Fruit fly (Drosophila melanogaster) whole organism, embryonic: ENCODE results near the gene kirre.
A peak's percentile ranks its signal among the peaks of the same experiment; 100 is the strongest.

Experiments
- Adf1 ChIP-seq: fragments of 200-800 bp; sonication (Bioruptor generic); IDR thresholded peaks from 2 replicates; pipeline ENCODE4 v1.3.6; 2022; ENCODE audit warnings: missing biosample characterization, missing genetic modification characterization
- CG11247 ChIP-seq: fragments of 200-800 bp; sonication (Bioruptor generic); IDR thresholded peaks from 2 replicates; pipeline ENCODE4 v1.3.6; 2022; ENCODE audit warnings: missing biosample characterization, missing genetic modification characterization
- CG12104 ChIP-seq: fragments of 200-800 bp; sonication (Bioruptor generic); optimal IDR thresholded peaks from 3 replicates; lab custom pipeline; 2016; ENCODE audit warnings: missing biosample characterization, missing genetic modification characterization
- CG12299 ChIP-seq: fragments of 200-800 bp; sonication (Bioruptor generic); optimal IDR thresholded peaks from 2 replicates; lab custom pipeline; 2018; ENCODE audit warnings: missing biosample characterization, mild to moderate bottlenecking, missing genetic modification characterization
- CG14050 ChIP-seq: fragments of 200-800 bp; sonication (Bioruptor generic); IDR thresholded peaks from 3 replicates; pipeline ENCODE4 v1.3.6; 2022; ENCODE audit warnings: missing biosample characterization, missing genetic modification characterization
- CG14667 ChIP-seq: fragments of 200-800 bp; sonication (Bioruptor generic); IDR thresholded peaks from 2 replicates; pipeline ENCODE4 v1.3.6; 2022; ENCODE audit warnings: missing biosample characterization, missing genetic modification characterization
- CG14965 ChIP-seq: fragments of 200-800 bp; sonication (Bioruptor generic); optimal IDR thresholded peaks from 2 replicates; lab custom pipeline; 2016; ENCODE audit warnings: missing biosample characterization, missing genetic modification characterization, borderline replicate concordance
- CG17385 ChIP-seq: fragments of 200-800 bp; sonication (Bioruptor generic); optimal IDR thresholded peaks from 3 replicates; lab custom pipeline; 2018; ENCODE audit warnings: missing biosample characterization, mild to moderate bottlenecking, missing genetic modification characterization
- CG17568 ChIP-seq: fragments of 200-800 bp; sonication (Bioruptor generic); optimal IDR thresholded peaks from 2 replicates; lab custom pipeline; 2018; ENCODE audit warnings: missing biosample characterization, mild to moderate bottlenecking, missing genetic modification characterization, moderate library complexity
- CG18476 ChIP-seq: fragments of 200-800 bp; sonication (Bioruptor generic); optimal IDR thresholded peaks from 2 replicates; lab custom pipeline; 2016; ENCODE audit warnings: missing biosample characterization, mild to moderate bottlenecking, missing genetic modification characterization
- CG33557 ChIP-seq: fragments of 200-800 bp; sonication (Bioruptor generic); optimal IDR thresholded peaks from 2 replicates; lab custom pipeline; 2019; ENCODE audit warnings: missing biosample characterization, mild to moderate bottlenecking, missing genetic modification characterization, moderate library complexity
- CG34376 ChIP-seq: fragments of 200-800 bp; sonication (Bioruptor generic); optimal IDR thresholded peaks from 2 replicates; lab custom pipeline; 2018; ENCODE audit warnings: missing biosample characterization, mild to moderate bottlenecking, missing genetic modification characterization
- CG3847 ChIP-seq: fragments of 200-800 bp; sonication (Bioruptor generic); IDR thresholded peaks from 2 replicates; pipeline ENCODE4 v1.3.6; 2022; ENCODE audit warnings: missing biosample characterization, missing genetic modification characterization
- CG4820 ChIP-seq: fragments of 200-800 bp; sonication (Bioruptor generic); optimal IDR thresholded peaks from 3 replicates; lab custom pipeline; 2016; ENCODE audit warnings: missing biosample characterization, missing genetic modification characterization
- CG6689 ChIP-seq: fragments of 200-800 bp; sonication (Bioruptor generic); IDR thresholded peaks from 2 replicates; pipeline ENCODE4 v1.3.6; 2022; ENCODE audit warnings: missing biosample characterization, missing genetic modification characterization
- CG6765 ChIP-seq: fragments of 200-800 bp; sonication (Bioruptor generic); optimal IDR thresholded peaks from 3 replicates; lab custom pipeline; 2017; ENCODE audit warnings: missing biosample characterization, mild to moderate bottlenecking, missing genetic modification characterization
- CG7928 ChIP-seq: fragments of 200-800 bp; sonication (Bioruptor generic); optimal IDR thresholded peaks from 2 replicates; lab custom pipeline; 2017; ENCODE audit warnings: missing biosample characterization, mild to moderate bottlenecking, missing genetic modification characterization
- CG7987 ChIP-seq: fragments of 200-800 bp; sonication (Bioruptor generic); optimal IDR thresholded peaks from 2 replicates; lab custom pipeline; 2018; ENCODE audit warnings: missing biosample characterization, mild to moderate bottlenecking, missing genetic modification characterization, moderate library complexity
- CG8478 ChIP-seq: fragments of >200 bp; optimal IDR thresholded peaks from 2 replicates; lab custom pipeline; 2018
- CG9215 ChIP-seq: fragments of 200-800 bp; sonication (Bioruptor generic); IDR thresholded peaks from 2 replicates; pipeline ENCODE4 v1.3.6; 2022; ENCODE audit warnings: missing biosample characterization, missing genetic modification characterization
- CG9437 ChIP-seq: fragments of 200-800 bp; sonication (Bioruptor generic); optimal IDR thresholded peaks from 2 replicates; lab custom pipeline; 2018; ENCODE audit warnings: missing biosample characterization, mild to moderate bottlenecking, missing genetic modification characterization
- Dbx ChIP-seq: fragments of 200-800 bp; sonication (Bioruptor generic); IDR thresholded peaks from 3 replicates; pipeline ENCODE4 v1.3.6; 2022; ENCODE audit warnings: missing biosample characterization, missing genetic modification characterization
- Dek ChIP-seq: fragments of 200-800 bp; sonication (Bioruptor generic); optimal IDR thresholded peaks from 3 replicates; lab custom pipeline; 2019; ENCODE audit warnings: missing biosample characterization, mild to moderate bottlenecking, missing genetic modification characterization, moderate library complexity
- Drgx ChIP-seq: fragments of 200-800 bp; sonication (Bioruptor generic); IDR thresholded peaks from 2 replicates; pipeline ENCODE4 v1.3.6; 2022; ENCODE audit warnings: missing biosample characterization, missing genetic modification characterization
- HHEX ChIP-seq: fragments of 200-800 bp; sonication (Bioruptor generic); optimal IDR thresholded peaks from 3 replicates; lab custom pipeline; 2017; ENCODE audit warnings: missing biosample characterization, mild to moderate bottlenecking, missing genetic modification characterization, missing genetic modification reagents
- HLH3B ChIP-seq: fragments of 200-800 bp; sonication (Bioruptor generic); IDR thresholded peaks from 2 replicates; pipeline ENCODE4 v1.3.6; 2022; ENCODE audit warnings: missing biosample characterization, missing genetic modification characterization
- Hr3 ChIP-seq: fragments of 200-800 bp; sonication (Bioruptor generic); optimal IDR thresholded peaks from 3 replicates; lab custom pipeline; 2016; ENCODE audit warnings: missing biosample characterization, missing genetic modification characterization
- Hr78 ChIP-seq, 2 experiments: fragments of 200-800 bp in 1 of 2; fragments of >200 bp in 1 of 2; sonication (Bioruptor generic) in 1 of 2; optimal IDR thresholded peaks; 2 replicates each; lab custom pipeline; 2017 to 2019; ENCODE audit warnings: missing biosample characterization in 2 of 2, missing genetic modification characterization in 2 of 2, mild to moderate bottlenecking in 1 of 2, moderate library complexity in 1 of 2
- Lpt ChIP-seq: fragments of >200 bp; optimal IDR thresholded peaks from 2 replicates; lab custom pipeline; 2018; ENCODE audit warnings: missing biosample characterization, missing genetic modification characterization
- Mrtf ChIP-seq: fragments of 200-800 bp; sonication (Bioruptor generic); IDR thresholded peaks from 3 replicates; pipeline ENCODE4 v1.3.6; 2022; ENCODE audit warnings: missing biosample characterization, missing genetic modification characterization
- Nf-YC ChIP-seq: fragments of 200-800 bp; optimal IDR thresholded peaks from 3 replicates; lab custom pipeline; 2019; ENCODE audit warnings: missing biosample characterization, mild to moderate bottlenecking, missing genetic modification characterization, moderate library complexity
- Oli ChIP-seq: fragments of 200-800 bp; sonication (Bioruptor generic); optimal IDR thresholded peaks from 2 replicates; lab custom pipeline; 2018; ENCODE audit warnings: missing biosample characterization, mild to moderate bottlenecking, missing genetic modification characterization, moderate library complexity
- Rx ChIP-seq: fragments of 200-800 bp; sonication (Bioruptor generic); IDR thresholded peaks from 2 replicates; pipeline ENCODE4 v1.3.6; 2022; ENCODE audit warnings: missing biosample characterization, missing genetic modification characterization
- Scr ChIP-seq: fragments of 200-800 bp; sonication (Bioruptor generic); IDR thresholded peaks from 2 replicates; pipeline ENCODE4 v1.3.6; 2022; ENCODE audit warnings: missing biosample characterization, missing genetic modification characterization; ENCODE audit not compliant: partially characterized antibody
- Side ChIP-seq: fragments of 200-800 bp; sonication (Bioruptor generic); optimal IDR thresholded peaks from 2 replicates; lab custom pipeline; 2016; ENCODE audit warnings: missing biosample characterization, missing genetic modification characterization
- Usf ChIP-seq: fragments of 200-800 bp; sonication (Bioruptor generic); optimal IDR thresholded peaks from 2 replicates; lab custom pipeline; 2017; ENCODE audit warnings: missing genotype, missing biosample characterization, missing genetic modification characterization
- al ChIP-seq: fragments of 200-800 bp; sonication (Bioruptor generic); IDR thresholded peaks from 2 replicates; pipeline ENCODE4 v1.3.6; 2022; ENCODE audit warnings: missing biosample characterization, missing genetic modification characterization
- bab2 ChIP-seq: fragments of 200-800 bp; sonication (Bioruptor generic); optimal IDR thresholded peaks from 2 replicates; lab custom pipeline; 2016; ENCODE audit warnings: missing biosample characterization, missing genetic modification characterization
- bowl ChIP-seq: fragments of 200-800 bp; sonication (Bioruptor generic); IDR thresholded peaks from 2 replicates; pipeline ENCODE4 v1.3.6; 2022; ENCODE audit warnings: missing biosample characterization, missing genetic modification characterization
- bsh ChIP-seq, 2 experiments: fragments of 200-800 bp; sonication (Bioruptor generic); optimal IDR thresholded peaks; 2 replicates each; lab custom pipeline; 2017 to 2018; ENCODE audit warnings: mild to moderate bottlenecking in 2 of 2, missing biosample characterization in 2 of 2, missing genetic modification characterization in 2 of 2, moderate library complexity in 1 of 2
- caup ChIP-seq: fragments of 200-800 bp; sonication (Bioruptor generic); optimal IDR thresholded peaks from 3 replicates; lab custom pipeline; 2017; ENCODE audit warnings: missing biosample characterization, mild to moderate bottlenecking, missing genetic modification characterization, moderate library complexity; ENCODE audit not compliant: severe bottlenecking
- crp ChIP-seq, 2 experiments: fragments of 200-800 bp; sonication (Bioruptor generic); optimal IDR thresholded peaks; 2 replicates in 1 of 2; 3 replicates in 1 of 2; lab custom pipeline; 2017; ENCODE audit warnings: missing biosample characterization in 2 of 2, missing genetic modification characterization in 2 of 2, mild to moderate bottlenecking in 1 of 2, moderate library complexity in 1 of 2
- dm ChIP-seq: fragments of 200-800 bp; sonication (Bioruptor generic); optimal IDR thresholded peaks from 3 replicates; lab custom pipeline; 2016; ENCODE audit warnings: missing biosample characterization, missing genetic modification characterization
- dmrt11E ChIP-seq: fragments of 200-800 bp; sonication (Bioruptor generic); optimal IDR thresholded peaks from 3 replicates; lab custom pipeline; 2018; ENCODE audit warnings: missing biosample characterization, mild to moderate bottlenecking, missing genetic modification characterization, moderate library complexity
- ken ChIP-seq: fragments of 200-800 bp; sonication (Bioruptor generic); IDR thresholded peaks from 3 replicates; pipeline ENCODE4 v1.3.6; 2022; ENCODE audit warnings: missing biosample characterization, missing genetic modification characterization
- nmo ChIP-seq: fragments of 200-800 bp; sonication (Bioruptor generic); optimal IDR thresholded peaks from 2 replicates; lab custom pipeline; 2018; ENCODE audit warnings: missing biosample characterization, mild to moderate bottlenecking, missing genetic modification characterization, moderate library complexity
- ranshi ChIP-seq: fragments of 200-800 bp; sonication (Bioruptor generic); IDR thresholded peaks from 2 replicates; pipeline ENCODE4 v1.3.6; 2022; ENCODE audit warnings: missing biosample characterization, missing genetic modification characterization
- trem ChIP-seq: fragments of 200-800 bp; optimal IDR thresholded peaks from 3 replicates; lab custom pipeline; 2019; ENCODE audit warnings: missing biosample characterization, mild to moderate bottlenecking, missing genetic modification characterization, moderate library complexity
- trh ChIP-seq: fragments of 200-800 bp; sonication (Bioruptor generic); optimal IDR thresholded peaks from 2 replicates; lab custom pipeline; 2016; ENCODE audit warnings: missing biosample characterization, missing genetic modification characterization
- twi ChIP-seq: fragments of 200-800 bp; optimal IDR thresholded peaks from 2 replicates; lab custom pipeline; 2019; ENCODE audit warnings: missing biosample characterization, mild to moderate bottlenecking, missing genetic modification characterization, moderate library complexity

kirre gene

DNA sequence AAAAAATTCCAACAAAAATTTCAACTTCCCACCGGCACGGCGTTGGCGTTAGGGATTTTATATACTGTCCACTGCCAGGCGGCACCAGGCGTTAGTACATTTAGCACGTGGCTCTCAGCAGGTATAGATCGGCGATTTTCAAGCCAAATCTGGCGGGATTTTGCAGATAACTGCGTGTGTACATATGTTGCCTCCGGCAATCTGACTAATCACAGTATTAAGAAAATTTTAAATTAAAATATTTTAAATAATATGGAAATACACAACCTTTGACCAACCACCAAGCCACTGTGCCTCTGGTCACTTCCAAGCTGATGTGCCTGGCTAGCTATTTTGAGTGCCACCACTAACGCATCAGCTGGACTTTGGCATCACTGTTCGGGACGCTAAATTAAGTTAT lies 8.1 kb upstream of the kirre start, which contains the start of the genes ttm50 and CG2712 (continued):
- peak; percentile 53; the same call in 1 of the 3 replicates for TF ChIP-seq Mrtf (GFP tag; lab: Robert Waterston, UW)
- TF ChIP-seq CG9437: peak; percentile 19
- TF ChIP-seq CG14050 (GFP tag; lab: Robert Waterston, UW): peak; percentile 22; the same call in 2 of the 3 replicates
- no peak for TF ChIP-seq CG7987 (GFP tag; lab: Kevin White, UChicago)
- TF ChIP-seq Lpt (GFP tag; lab: Kevin White, UChicago): no peak
- no peak for TF ChIP-seq Hr78 (GFP tag; optimal IDR thresholded peaks at IDR 0.05; lab: Kevin White, UChicago)
- peak; percentile 67 for TF ChIP-seq CG6689 (GFP tag; lab: Robert Waterston, UW)
- peak; percentile 46 for TF ChIP-seq CG14667 (GFP tag; lab: Robert Waterston, UW)
- TF ChIP-seq caup (GFP tag; lab: Kevin White, UChicago): peak; percentile 51
- TF ChIP-seq CG11247 (GFP tag; lab: Robert Waterston, UW): peak; percentile 23; the same call in 1 of the 2 replicates
- peak; percentile 28 for TF ChIP-seq CG34376
- TF ChIP-seq Usf (GFP tag; lab: Kevin White, UChicago): peak; percentile 47
- TF ChIP-seq CG12299: peak; percentile 7
- 0 out of 3 replicates have a peak, but pooled peaks have one; percentile 54 for TF ChIP-seq ken
- TF ChIP-seq bowl (GFP tag; lab: Robert Waterston, UW): no peak
- peak; percentile 65 for TF ChIP-seq Nf-YC
- peak; percentile 54 for TF ChIP-seq Hr3
- TF ChIP-seq Drgx (GFP tag; lab: Robert Waterston, UW): no peak
- no peak for TF ChIP-seq CG17385 (GFP tag; lab: Kevin White, UChicago)
- TF ChIP-seq CG6765 (GFP tag; lab: Kevin White, UChicago): no peak
- 0 out of 2 replicates have a peak, but pooled peaks have one; percentile 25 for TF ChIP-seq Adf1 (GFP tag; lab: Robert Waterston, UW)
- TF ChIP-seq twi (tag; lab: Kevin White, UChicago): peak; percentile 66
- no peak for TF ChIP-seq Side
- TF ChIP-seq CG33557 (GFP tag; lab: Kevin White, UChicago): peak; percentile 48
- peak; percentile 5 for TF ChIP-seq CG4820
- TF ChIP-seq Rx (GFP tag; lab: Robert Waterston, UW): 0 out of 2 replicates have a peak, but pooled peaks have one; percentile 20
- TF ChIP-seq trem: peak; percentile 67
- 0 out of 3 replicates have a peak, but pooled peaks have one; percentile 47 for TF ChIP-seq Dbx
- TF ChIP-seq HHEX (GFP tag; lab: Kevin White, UChicago): peak; percentile 22
- peak; percentile 58 for TF ChIP-seq dmrt11E (tag; lab: Kevin White, UChicago)
- peak; percentile 42; the same call in 1 of the 2 replicates for TF ChIP-seq Scr (GFP tag; lab: Robert Waterston, UW)
- TF ChIP-seq CG17568: no peak
- TF ChIP-seq CG9215: peak; percentile 64
- peak; percentile 60 for TF ChIP-seq al
- peak; percentile 63 for TF ChIP-seq Dek (tag; lab: Kevin White, UChicago)
- peak; percentile 84 for TF ChIP-seq nmo (GFP tag; lab: Kevin White, UChicago)
- peak; percentile 40 for TF ChIP-seq CG12104 (GFP tag; lab: Kevin White, UChicago)
- peak; percentile 29; the same call in 1 of the 2 replicates for TF ChIP-seq ranshi
- TF ChIP-seq CG8478 (lab: Kevin White, UChicago): no peak
- TF ChIP-seq bab2 (GFP tag; lab: Kevin White, UChicago): peak; percentile 0
- TF ChIP-seq CG14965 (GFP tag; lab: Kevin White, UChicago): no peak
- peak; percentile 79 for TF ChIP-seq dm (GFP tag; lab: Kevin White, UChicago)
- peak; percentile 57 for TF ChIP-seq Oli (tag; lab: Kevin White, UChicago)
- peak; percentile 35 for TF ChIP-seq CG18476 (GFP tag; lab: Kevin White, UChicago)
- TF ChIP-seq crp (GFP tag; optimal IDR thresholded peaks at IDR 0.05; lab: Kevin White, UChicago): peak; percentile 57 to 93
- TF ChIP-seq bsh (GFP tag; optimal IDR thresholded peaks at IDR 0.05; lab: Kevin White, UChicago): peak in 1 of 2 experiments; percentile 39
- TF ChIP-seq HLH3B (GFP tag; lab: Robert Waterston, UW): peak; percentile 15; the same call in 1 of the 2 replicates
- peak; percentile 21 for TF ChIP-seq trh (GFP tag; lab: Kevin White, UChicago)
- TF ChIP-seq CG3847: peak; percentile 57
- TF ChIP-seq CG7928 (GFP tag; lab: Kevin White, UChicago): peak; percentile 31
